Worm (Caenorhabditis elegans) whole organism, L1 larva: ENCODE results near the gene F55A11.6.

Experiments
- dpl-1 ChIP-seq, 3 experiments: fragments of 150-350 bp in 2 of 3; sonication (generic microtip) in 1 of 3; optimal IDR thresholded peaks; 2 replicates each; lab custom pipeline; 2014 to 2017; ENCODE audit warnings: missing biosample characterization in 3 of 3, missing genetic modification characterization in 3 of 3, missing genetic modification reagents in 3 of 3
- lsy-2 ChIP-seq, 2 experiments: fragments of 150-350 bp; optimal IDR thresholded peaks; 2 replicates each; lab custom pipeline; 2014; ENCODE audit warnings: missing biosample characterization in 2 of 2, missing genetic modification characterization in 2 of 2
- nhr-28 ChIP-seq: fragments of 150-350 bp; optimal IDR thresholded peaks from 2 replicates; lab custom pipeline; 2014; ENCODE audit warnings: missing biosample characterization, missing genetic modification characterization
- nhr-77 ChIP-seq: fragments of 150-350 bp; optimal IDR thresholded peaks from 2 replicates; lab custom pipeline; 2014; ENCODE audit warnings: missing biosample characterization, missing genetic modification characterization

ce11 chrV:11776538-11776937 lies at the start of gene F55A11.6:
- no peak for TF ChIP-seq dpl-1 (GFP tag; optimal IDR thresholded peaks at IDR 0.05; lab: Kevin White, UChicago)
- no peak for TF ChIP-seq lsy-2 (tag; optimal IDR thresholded peaks at IDR 0.05; lab: Kevin White, UChicago)
- no peak for TF ChIP-seq nhr-28
- TF ChIP-seq nhr-77: no peak
